Worm (Caenorhabditis elegans): ENCODE results near the gene cyn-17.

The cyn-17 gene

DNA sequence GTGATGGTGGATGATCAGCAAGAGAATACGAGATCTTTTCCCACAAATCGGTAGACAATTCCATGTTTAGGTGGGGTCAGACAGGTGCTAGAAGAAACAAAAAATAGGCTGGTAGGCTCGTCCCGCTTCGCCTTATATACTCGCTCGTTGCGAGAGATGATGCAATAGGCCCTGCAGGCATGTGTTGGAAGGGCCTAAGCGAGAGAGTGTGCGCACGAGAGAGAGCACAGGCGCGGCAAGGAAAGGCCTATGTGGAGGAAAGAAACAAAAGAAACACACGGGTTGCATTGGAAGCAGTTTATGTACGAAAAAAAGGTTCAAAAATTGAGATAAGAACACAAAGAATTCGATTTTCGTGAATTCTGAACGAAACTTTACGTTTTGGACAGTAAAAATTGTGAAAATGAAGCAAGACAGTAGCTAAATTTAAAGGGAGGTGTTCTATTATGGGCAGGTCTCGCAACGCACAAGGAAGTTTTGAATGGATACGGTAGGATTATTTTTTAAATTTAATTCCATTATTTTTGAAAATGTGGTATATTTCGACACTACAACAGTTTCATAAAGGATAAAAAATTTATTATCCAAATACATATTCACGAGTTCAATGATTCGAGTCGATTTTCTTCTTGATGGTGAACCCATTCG, 18.6 kb upstream of the cyn-17 start, which contains the start of gene F44E7.5 (continued):
- TF ChIP-seq nhr-25 (tag; optimal IDR thresholded peaks at IDR 0.05; ENCODE audit: borderline replicate concordance, insufficient read depth), result no peak
- TF ChIP-seq sdz-12 (GFP tag; optimal IDR thresholded peaks at IDR 0.05), result no peak
- TF ChIP-seq attf-4 (tag; optimal IDR thresholded peaks at IDR 0.05), result no peak
- no peak for TF ChIP-seq ama-1 (optimal IDR thresholded peaks at IDR 0.05)
- TF ChIP-seq lir-3 (tag; optimal IDR thresholded peaks at IDR 0.05), result no peak
- TF ChIP-seq nhr-102 (tag; optimal IDR thresholded peaks at IDR 0.05), result peak; percentile 43
- TF ChIP-seq nhr-6 (tag; optimal IDR thresholded peaks at IDR 0.05), result no peak
- TF ChIP-seq hif-1 (tag; optimal IDR thresholded peaks at IDR 0.05), result peak in 1 of 2 experiments; percentile 12
- TF ChIP-seq php-3 (GFP tag; IDR thresholded peaks at IDR 0.05), result peak; percentile 45; the same call in 1 of the 2 replicates
- TF ChIP-seq lin-15B (tag; optimal IDR thresholded peaks at IDR 0.05), result no peak
- peak; percentile 80 for TF ChIP-seq nhr-28 (tag; optimal IDR thresholded peaks at IDR 0.05)
- TF ChIP-seq lin-1 (GFP tag; IDR thresholded peaks at IDR 0.05), result no peak
- peak; percentile 100 for TF ChIP-seq spr-3 (GFP tag; optimal IDR thresholded peaks at IDR 0.05)
- no peak for TF ChIP-seq skn-1 (tag; optimal IDR thresholded peaks at IDR 0.05)
- TF ChIP-seq mes-2 (tag; optimal IDR thresholded peaks at IDR 0.05; ENCODE audit: poor library complexity, severe bottlenecking), result peak; percentile 76
- TF ChIP-seq ceh-82 (tag; optimal IDR thresholded peaks at IDR 0.05), result no peak
- TF ChIP-seq nhr-77 (tag; optimal IDR thresholded peaks at IDR 0.05), result peak; percentile 35
- TF ChIP-seq ceh-62 (tag; optimal IDR thresholded peaks at IDR 0.05), result no peak
- TF ChIP-seq egl-27 (tag; optimal IDR thresholded peaks at IDR 0.05), result no peak
- no peak for TF ChIP-seq ctbp-1 (GFP tag; IDR thresholded peaks at IDR 0.05)
- TF ChIP-seq unc-39 (tag; optimal IDR thresholded peaks at IDR 0.05), result no peak
- no peak for TF ChIP-seq zfp-3 (GFP tag; conservative IDR thresholded peaks at IDR 0.05)
- no peak for TF ChIP-seq ces-1 (GFP tag; optimal IDR thresholded peaks at IDR 0.05)
- peak in 1 of 2 experiments; percentile 23 for TF ChIP-seq unc-62 (GFP tag; optimal IDR thresholded peaks at IDR 0.05 in 1 of 2)
- no peak for TF ChIP-seq unc-62 (tag; optimal IDR thresholded peaks at IDR 0.05)
- no peak for TF ChIP-seq madf-5 (GFP tag; IDR thresholded peaks at IDR 0.05)
- TF ChIP-seq snpc-1.2 (GFP tag; IDR thresholded peaks at IDR 0.05), result no peak
- no peak for TF ChIP-seq Y5F2A.4 (GFP tag; optimal IDR thresholded peaks at IDR 0.05)
- no peak for TF ChIP-seq D1046.2 (GFP tag; IDR thresholded peaks at IDR 0.05)
- no peak for TF ChIP-seq daf-8 (GFP tag; IDR thresholded peaks at IDR 0.05)
- peak; percentile 17 for TF ChIP-seq T20F7.1 (GFP tag; optimal IDR thresholded peaks at IDR 0.05)
- TF ChIP-seq jun-1 (tag; optimal IDR thresholded peaks at IDR 0.05), result no peak
- TF ChIP-seq F37D6.2 (tag; optimal IDR thresholded peaks at IDR 0.05), result no peak
- no peak for TF ChIP-seq dmd-9 (GFP tag; IDR thresholded peaks at IDR 0.05)
- TF ChIP-seq F26F4.8 (GFP tag; conservative IDR thresholded peaks at IDR 0.05), result no peak
- TF ChIP-seq Y48G9A.11 (GFP tag; IDR thresholded peaks at IDR 0.05), result no peak
- TF ChIP-seq lin-29 (GFP tag; IDR thresholded peaks at IDR 0.05), result peak; percentile 39; the same call in 1 of the 2 replicates
- no peak for TF ChIP-seq fkh-10 (GFP tag; optimal IDR thresholded peaks at IDR 0.05)
- TF ChIP-seq ceh-20 (GFP tag; IDR thresholded peaks at IDR 0.05), result 0 out of 2 replicates have a peak, but pooled peaks have one; percentile 45
- TF ChIP-seq F49E8.2 (tag; optimal IDR thresholded peaks at IDR 0.05; ENCODE audit: borderline replicate concordance), result no peak
- peak; percentile 65 for TF ChIP-seq dmd-6 (GFP tag; IDR thresholded peaks at IDR 0.05)
- no peak for TF ChIP-seq lin-13 (GFP tag; optimal IDR thresholded peaks at IDR 0.05)
- TF ChIP-seq ZK337.2 (GFP tag; IDR thresholded peaks at IDR 0.05), result no peak
- TF ChIP-seq zip-11 (GFP tag; IDR thresholded peaks at IDR 0.05), result peak; percentile 95
- TF ChIP-seq egl-43 (GFP tag; IDR thresholded peaks at IDR 0.05), result 0 out of 2 replicates have a peak, but pooled peaks have one; percentile 57
- no peak for TF ChIP-seq nhr-42 (GFP tag; IDR thresholded peaks at IDR 0.05)
- peak; percentile 14 for TF ChIP-seq nhr-76 (tag; optimal IDR thresholded peaks at IDR 0.05)
- TF ChIP-seq hlh-11 (tag; optimal IDR thresholded peaks at IDR 0.05), result peak; percentile 90
- peak; percentile 96 for TF ChIP-seq spr-1 (tag; optimal IDR thresholded peaks at IDR 0.05)
- TF ChIP-seq mdl-1 (tag; optimal IDR thresholded peaks at IDR 0.05), result peak; percentile 13 to 82
- no peak for TF ChIP-seq ZK546.5 (tag; optimal IDR thresholded peaks at IDR 0.05)

Data from whole organism, L4 larva.